Fruit fly (Drosophila melanogaster): ENCODE results near the gene Psa.

dm6 chr3L:1496408-1496807 is 6.2 kb upstream of the Psa start, which contains the start of gene CG12084:
- TF ChIP-seq psq (optimal IDR thresholded peaks at IDR 0.05) = no peak
- TF ChIP-seq insv (optimal IDR thresholded peaks at IDR 0.05) = no peak
- no peak for TF ChIP-seq Myc (optimal IDR thresholded peaks at IDR 0.05)
